Worm (Caenorhabditis elegans) whole organism, midembryonic: Measurements from ENCODE around the gene F44A2.7.
A peak's percentile ranks its signal among the peaks of the same experiment; 100 is the strongest.

Experiments
- T22C8.4 ChIP-seq: fragments of 200-800 bp; sonication (Bioruptor generic); IDR thresholded peaks from 2 replicates; pipeline ENCODE4 v1.3.6; 2022; ENCODE audit warnings: missing genetic modification characterization, missing compliant biosample characterization
- cog-1 ChIP-seq: sonication (generic microtip); optimal IDR thresholded peaks from 2 replicates; lab custom pipeline; 2016; ENCODE audit warnings: missing genetic modification characterization, missing compliant biosample characterization
- flt-1 ChIP-seq: fragments of 200-800 bp; sonication (Bioruptor generic); IDR thresholded peaks from 2 replicates; pipeline ENCODE4 v1.3.6; 2022; ENCODE audit warnings: missing genetic modification characterization, missing compliant biosample characterization
- klf-2 ChIP-seq: fragments of 200-800 bp; sonication (Bioruptor generic); conservative IDR thresholded peaks from 2 replicates; pipeline ENCODE4 v1.3.6; 2022; ENCODE audit warnings: missing genetic modification reagents, missing genetic modification characterization, missing compliant biosample characterization
- med-1 ChIP-seq: sonication (generic microtip); optimal IDR thresholded peaks from 2 replicates; lab custom pipeline; 2017; ENCODE audit warnings: missing genetic modification characterization, mild to moderate bottlenecking, missing compliant biosample characterization, antibody characterized with exemption, missing genetic modification reagents; ENCODE audit not compliant: insufficient read depth
- ref-1 ChIP-seq: fragments of 200-800 bp; sonication (Bioruptor generic); conservative IDR thresholded peaks from 2 replicates; pipeline ENCODE4 v1.3.6; 2022; ENCODE audit warnings: missing genetic modification reagents, missing genetic modification characterization, missing compliant biosample characterization
- tab-1 ChIP-seq: fragments of 200-800 bp; sonication (Bioruptor generic); IDR thresholded peaks from 2 replicates; pipeline ENCODE4 v1.3.6; 2022; ENCODE audit warnings: missing genetic modification characterization, missing compliant biosample characterization
- ztf-23 ChIP-seq: fragments of 200-800 bp; sonication (Bioruptor generic); IDR thresholded peaks from 2 replicates; pipeline ENCODE4 v1.3.6; 2022; ENCODE audit warnings: missing genetic modification reagents, missing genetic modification characterization, missing compliant biosample characterization
- ztf-29 ChIP-seq: fragments of 200-800 bp; sonication (Bioruptor generic); IDR thresholded peaks from 2 replicates; pipeline ENCODE4 v1.3.6; 2022; ENCODE audit warnings: missing genetic modification reagents, missing genetic modification characterization, missing compliant biosample characterization

Gene F44A2.7

ce11 chrV:9324167-9324566 is 2.9 kb downstream of the F44A2.7 start:
- TF ChIP-seq ztf-23 (GFP tag; lab: Robert Waterston, UW), result no peak
- TF ChIP-seq T22C8.4 (GFP tag; lab: Robert Waterston, UW), result no peak
- no peak for TF ChIP-seq flt-1 (GFP tag; lab: Robert Waterston, UW)
- no peak for TF ChIP-seq ztf-29
- no peak for TF ChIP-seq ref-1 (GFP tag; lab: Robert Waterston, UW)
- TF ChIP-seq tab-1, result no peak
- TF ChIP-seq klf-2 (GFP tag; lab: Robert Waterston, UW), result no peak
- no peak for TF ChIP-seq cog-1
- TF ChIP-seq med-1 (GFP tag; lab: Kevin White, UChicago), result no peak

DNA sequence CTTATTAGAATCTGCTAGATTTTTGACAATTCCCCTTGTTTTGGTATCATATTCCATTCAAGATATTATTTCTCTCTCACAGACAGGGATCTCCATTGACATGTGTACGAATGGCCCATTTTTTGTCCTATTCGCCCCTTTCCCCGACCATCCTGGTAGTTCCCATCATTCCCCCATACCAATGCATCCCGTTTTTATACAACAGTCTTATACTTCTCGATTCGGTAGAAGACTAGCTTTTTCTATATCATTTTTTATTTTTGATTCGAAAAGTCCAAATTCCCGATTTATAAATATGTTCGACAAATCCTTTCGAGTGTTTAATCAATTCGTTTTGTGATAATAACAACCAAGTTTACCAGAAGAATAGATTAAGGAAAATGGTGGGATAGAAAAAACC is 5.6 kb downstream of the F44A2.7 start:
- TF ChIP-seq tab-1, result no peak
- TF ChIP-seq ztf-29, result no peak

ce11 chrV:9327691-9328090 is 6.4 kb downstream of the F44A2.7 start:
- TF ChIP-seq tab-1 (no peak), ztf-29 (no peak), cog-1 (no peak), ref-1 (GFP tag; lab: Robert Waterston, UW) (no peak), klf-2 (GFP tag; lab: Robert Waterston, UW) (no peak), ztf-23 (GFP tag; lab: Robert Waterston, UW) (no peak), T22C8.4 (GFP tag; lab: Robert Waterston, UW) (no peak), med-1 (GFP tag; lab: Kevin White, UChicago) (no peak), flt-1 (GFP tag; lab: Robert Waterston, UW) (no peak)

- TF ChIP-seq ref-1 (GFP tag; lab: Robert Waterston, UW) (no peak), ztf-29 (no peak), cog-1 (no peak), ztf-23 (GFP tag; lab: Robert Waterston, UW) (no peak), med-1 (GFP tag; lab: Kevin White, UChicago) (no peak), klf-2 (GFP tag; lab: Robert Waterston, UW) (no peak), tab-1 (no peak), T22C8.4 (GFP tag; lab: Robert Waterston, UW) (no peak), flt-1 (GFP tag; lab: Robert Waterston, UW) (no peak)
Observed at ce11 chrV:9328670-9329069, 7.4 kb downstream of the F44A2.7 start, which contains the start of gene K07B1.4. Gene K07B1.4 (plus strand): TSS chrV:9328970.

DNA sequence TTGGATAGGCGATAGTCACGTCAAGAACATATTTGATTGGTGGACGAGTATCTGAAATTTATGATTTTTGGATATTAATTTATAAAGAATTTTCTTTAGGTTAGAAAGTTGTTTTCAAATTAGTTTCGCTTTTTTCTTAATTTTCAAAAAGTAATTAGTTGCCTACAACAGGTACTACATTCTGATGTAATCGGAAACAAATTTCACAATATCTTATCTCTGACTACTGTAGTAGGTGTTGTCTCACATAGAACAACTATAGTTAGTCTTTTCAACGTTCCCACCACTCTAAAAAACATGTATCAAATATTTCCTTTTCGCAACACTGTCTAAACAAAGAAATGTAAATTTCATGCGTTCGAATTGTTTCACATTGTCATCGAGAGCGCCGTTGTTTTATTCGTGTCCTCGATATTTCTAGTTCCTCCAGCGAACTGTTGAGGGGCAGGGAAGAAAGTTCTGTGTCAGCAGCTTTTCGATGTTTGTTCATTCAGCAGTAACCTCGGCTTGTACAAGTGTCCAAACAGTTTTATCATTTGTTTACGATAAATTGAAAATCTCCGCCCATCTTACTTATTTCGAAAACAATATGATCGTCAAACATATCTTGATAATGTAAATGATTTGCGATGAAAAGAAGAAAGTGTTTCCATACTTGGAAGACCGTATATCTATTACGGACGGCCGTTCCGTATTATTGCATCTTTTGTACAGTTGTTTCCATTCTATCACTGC is 8.1 kb downstream of the F44A2.7 start:
- TF ChIP-seq tab-1 (no peak), ref-1 (GFP tag; lab: Robert Waterston, UW) (no peak), ztf-29 (no peak), cog-1 (no peak), klf-2 (GFP tag; lab: Robert Waterston, UW) (no peak), ztf-23 (GFP tag; lab: Robert Waterston, UW) (no peak), T22C8.4 (GFP tag; lab: Robert Waterston, UW) (no peak), med-1 (GFP tag; lab: Kevin White, UChicago) (no peak), flt-1 (GFP tag; lab: Robert Waterston, UW) (no peak)

DNA sequence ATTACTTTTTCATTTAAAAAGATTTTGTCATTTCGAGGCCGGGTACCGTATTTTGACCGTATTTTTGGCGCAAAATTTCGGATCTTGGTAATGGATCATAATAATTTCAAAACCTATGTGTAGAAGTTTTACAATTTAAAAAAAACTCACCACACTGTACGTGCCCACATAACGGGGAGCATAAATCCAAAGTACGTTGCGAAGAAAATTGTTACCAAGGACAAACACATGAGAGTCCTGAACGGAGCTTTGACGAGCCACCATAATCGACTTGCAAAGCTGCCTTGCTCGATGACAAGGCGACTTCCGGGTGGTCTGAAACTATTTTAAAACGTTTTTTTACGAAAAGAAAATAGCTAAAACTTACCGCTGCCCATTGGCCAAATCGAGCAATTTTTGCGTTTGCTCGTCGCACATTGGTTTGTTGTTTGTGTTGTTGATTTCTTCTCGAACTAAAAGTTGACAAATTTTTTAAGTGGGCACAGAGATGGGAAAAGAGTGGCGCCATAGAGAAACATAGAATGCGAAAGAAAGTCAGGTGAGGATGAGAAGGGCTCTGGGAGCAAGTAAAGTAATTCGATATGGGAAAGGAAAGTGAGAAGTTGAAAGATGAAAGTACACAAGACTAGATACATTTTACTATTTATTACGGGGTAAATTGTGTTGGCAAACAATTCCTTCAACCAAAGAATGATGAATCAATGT is 11.5 kb downstream of the F44A2.7 start:
- TF ChIP-seq tab-1 (no peak), T22C8.4 (GFP tag; lab: Robert Waterston, UW) (no peak), ztf-29 (no peak), flt-1 (GFP tag; lab: Robert Waterston, UW) (no peak), med-1 (GFP tag; lab: Kevin White, UChicago) (no peak), cog-1 (no peak), ref-1 (GFP tag; lab: Robert Waterston, UW) (no peak)

DNA sequence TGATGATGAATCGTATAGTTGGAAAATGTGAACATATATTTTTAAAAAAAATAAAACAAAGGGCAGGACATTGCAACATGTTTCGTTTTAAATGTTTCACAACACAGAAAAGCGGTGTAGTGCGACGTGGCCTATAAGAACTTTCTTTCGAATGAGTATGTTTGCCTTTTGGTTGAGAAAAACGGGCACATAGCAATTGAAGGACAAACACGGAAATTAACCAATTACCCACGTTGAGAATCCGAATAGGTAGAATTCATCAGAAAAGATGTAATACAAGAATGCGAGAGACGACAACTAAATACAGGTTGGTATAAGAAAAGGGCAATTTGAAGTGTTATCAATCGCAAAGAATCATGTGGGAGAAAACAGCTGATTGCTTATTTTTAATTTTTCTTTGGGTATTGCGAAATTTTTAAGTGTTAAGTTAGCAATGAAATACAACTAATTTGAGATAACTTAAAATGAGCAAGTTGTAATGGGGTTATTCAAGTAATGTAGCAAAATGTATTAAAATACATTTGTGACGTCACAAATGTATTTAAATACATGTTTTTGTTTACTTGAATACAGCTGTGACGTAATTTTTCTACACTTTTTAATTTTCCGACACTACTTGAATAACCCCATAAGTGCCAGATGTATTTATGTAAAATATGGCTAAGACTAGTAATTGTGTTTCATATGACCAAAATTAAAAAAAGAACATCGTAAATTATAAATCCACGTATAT is 12.2 kb downstream of the F44A2.7 start, which contains the start of gene acl-14:
TSS of gene acl-14 (minus strand) at position 316 of the 733 bp plus-strand sequence.
- TF ChIP-seq ztf-23 (GFP tag; lab: Robert Waterston, UW), result no peak
- TF ChIP-seq tab-1, result no peak
- no peak for TF ChIP-seq klf-2 (GFP tag; lab: Robert Waterston, UW)
- TF ChIP-seq cog-1, result no peak
- no peak for TF ChIP-seq T22C8.4 (GFP tag; lab: Robert Waterston, UW)
- no peak for TF ChIP-seq ztf-29
- TF ChIP-seq flt-1 (GFP tag; lab: Robert Waterston, UW), result no peak
- no peak for TF ChIP-seq med-1 (GFP tag; lab: Kevin White, UChicago)
- TF ChIP-seq ref-1 (GFP tag; lab: Robert Waterston, UW), result no peak

ce11 chrV:9334216-9334615 is 12.9 kb downstream of the F44A2.7 start, which contains the start of gene ucp-4:
Gene ucp-4 (plus strand): TSS chrV:9334298.
- TF ChIP-seq ztf-29, result 0 out of 2 replicates have a peak, but pooled peaks have one; percentile 3
- TF ChIP-seq T22C8.4 (GFP tag; lab: Robert Waterston, UW), result no peak

DNA sequence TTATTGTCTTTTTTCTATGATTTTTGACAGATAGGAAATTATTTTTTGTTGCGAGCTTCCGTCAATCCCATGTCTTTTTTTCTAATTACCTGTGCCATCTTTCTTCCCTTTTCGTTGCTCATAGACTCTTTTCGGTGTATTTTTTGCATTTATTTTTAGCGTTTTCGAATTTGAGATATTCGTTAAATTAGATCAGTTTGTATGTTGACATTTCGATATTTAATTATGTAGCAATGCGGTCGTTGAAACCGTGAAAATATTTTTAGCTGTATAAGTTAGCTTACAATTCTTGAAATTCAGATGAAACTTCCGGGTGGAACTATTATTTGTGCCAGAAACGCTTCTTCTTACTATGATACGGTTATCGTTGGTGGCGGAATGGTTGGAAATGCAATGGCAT is 15.2 kb downstream of the F44A2.7 start, which contains the start of gene coq-6:
TSS of gene coq-6 (plus strand) at position 301 of the 400 bp plus-strand sequence.
- TF ChIP-seq ztf-23 (GFP tag; lab: Robert Waterston, UW), result no peak
- TF ChIP-seq cog-1, result no peak
- TF ChIP-seq ref-1 (GFP tag; lab: Robert Waterston, UW), result no peak
- no peak for TF ChIP-seq med-1 (GFP tag; lab: Kevin White, UChicago)
- no peak for TF ChIP-seq klf-2 (GFP tag; lab: Robert Waterston, UW)
- no peak for TF ChIP-seq T22C8.4 (GFP tag; lab: Robert Waterston, UW)
